Worm (Caenorhabditis elegans): Measurements from ENCODE around the gene T06E4.21.

T06E4.21 gene

ce11 chrV:9690099-9690572 is 38.7 kb downstream of the T06E4.21 start, which contains the start of gene rbx-1:
TSS of gene rbx-1 (minus strand) at chrV:9690522.
- TF ChIP-seq ceh-83 (GFP tag; optimal IDR thresholded peaks at IDR 0.05) (no peak), ces-1 (GFP tag; optimal IDR thresholded peaks at IDR 0.05) (no peak), nhr-28 (tag; optimal IDR thresholded peaks at IDR 0.05) (no peak), nhr-12 (tag; optimal IDR thresholded peaks at IDR 0.05) (no peak), ham-2 (GFP tag; optimal IDR thresholded peaks at IDR 0.05) (no peak), flh-1 (GFP tag; optimal IDR thresholded peaks at IDR 0.05) (no peak), nhr-2 (tag; optimal IDR thresholded peaks at IDR 0.05) (no peak), lin-32 (GFP tag; optimal IDR thresholded peaks at IDR 0.05) (no peak), mls-2 (tag; optimal IDR thresholded peaks at IDR 0.05) (no peak), drap-1 (GFP tag; optimal IDR thresholded peaks at IDR 0.05) (no peak), tbx-8 (GFP tag; optimal IDR thresholded peaks at IDR 0.05) (no peak), unc-39 (tag; optimal IDR thresholded peaks at IDR 0.05) (no peak), mep-1 (tag; optimal IDR thresholded peaks at IDR 0.05) (no peak), blmp-1 (tag; optimal IDR thresholded peaks at IDR 0.05) (no peak), pha-4 (tag; optimal IDR thresholded peaks at IDR 0.05) (no peak)

ce11 chrV:9690728-9691127 is 39.3 kb downstream of the T06E4.21 start:
- TF ChIP-seq ceh-39 (tag; optimal IDR thresholded peaks at IDR 0.05) (no peak), snpc-4 (tag; optimal IDR thresholded peaks at IDR 0.05) (no peak), mab-5 (tag; optimal IDR thresholded peaks at IDR 0.05) (no peak), tbx-8 (GFP tag; optimal IDR thresholded peaks at IDR 0.05) (no peak), blmp-1 (tag; optimal IDR thresholded peaks at IDR 0.05) (peak; percentile 85), mep-1 (tag; optimal IDR thresholded peaks at IDR 0.05) (peak; percentile 37), flh-1 (GFP tag; optimal IDR thresholded peaks at IDR 0.05) (no peak), lsy-2 (tag; optimal IDR thresholded peaks at IDR 0.05) (peak; percentile 90)

DNA sequence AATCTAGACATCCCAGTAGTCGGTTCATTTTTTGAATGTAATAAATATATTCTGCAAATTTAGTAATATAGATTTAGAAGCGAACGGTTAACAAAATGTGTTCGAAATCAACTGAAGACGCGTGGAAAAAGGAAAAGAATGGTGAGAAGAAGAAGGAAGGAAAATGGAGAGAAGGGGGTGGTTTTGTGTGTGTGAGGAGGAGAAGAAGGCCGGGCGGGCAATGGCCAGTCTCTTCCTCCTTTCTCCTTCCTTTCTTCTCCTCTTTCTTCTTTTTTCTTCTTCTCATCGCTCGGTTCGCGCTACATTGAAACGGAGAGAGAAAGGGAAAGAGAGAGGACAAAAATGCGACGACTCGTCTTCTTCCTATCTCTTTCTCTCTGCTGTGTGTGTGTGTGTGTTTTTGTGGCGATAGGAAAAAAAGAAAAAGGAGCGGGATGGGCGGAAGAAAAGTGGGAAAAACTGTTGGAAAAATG is 40.8 kb downstream of the T06E4.21 start, which contains the start of gene ztf-9:
Gene ztf-9 (minus strand): TSS at position 51 of the 473 bp plus-strand sequence.
- TF ChIP-seq unc-120 (tag; optimal IDR thresholded peaks at IDR 0.05; ENCODE audit: poor library complexity, severe bottlenecking) (peak; percentile 78), unc-39 (tag; optimal IDR thresholded peaks at IDR 0.05) (no peak), tbx-8 (GFP tag; optimal IDR thresholded peaks at IDR 0.05) (no peak), pha-4 (tag; optimal IDR thresholded peaks at IDR 0.05) (no peak), elt-3 (tag; optimal IDR thresholded peaks at IDR 0.05) (no peak), sptf-1 (tag; optimal IDR thresholded peaks at IDR 0.05) (peak; percentile 62), nhr-12 (tag; optimal IDR thresholded peaks at IDR 0.05) (no peak), ceh-43 (GFP tag; optimal IDR thresholded peaks at IDR 0.05) (no peak), drap-1 (GFP tag; optimal IDR thresholded peaks at IDR 0.05) (peak; percentile 54), nhr-28 (tag; optimal IDR thresholded peaks at IDR 0.05) (no peak), ceh-83 (GFP tag; optimal IDR thresholded peaks at IDR 0.05) (no peak), blmp-1 (tag; optimal IDR thresholded peaks at IDR 0.05) (peak; percentile 85), hlh-1 (tag; optimal IDR thresholded peaks at IDR 0.05) (peak; percentile 25), sem-2 (GFP tag; optimal IDR thresholded peaks at IDR 0.05) (no peak), lin-13 (tag; optimal IDR thresholded peaks at IDR 0.05) (peak; percentile 27), snpc-4 (tag; optimal IDR thresholded peaks at IDR 0.05) (no peak), lin-32 (GFP tag; optimal IDR thresholded peaks at IDR 0.05) (no peak), ham-2 (GFP tag; optimal IDR thresholded peaks at IDR 0.05) (peak; percentile 15), flh-1 (GFP tag; optimal IDR thresholded peaks at IDR 0.05) (no peak), zip-8 (tag; optimal IDR thresholded peaks at IDR 0.05) (no peak), unc-62 (GFP tag; optimal IDR thresholded peaks at IDR 0.05) (peak; percentile 16), ces-1 (GFP tag; optimal IDR thresholded peaks at IDR 0.05) (peak; percentile 17), bed-3 (GFP tag; optimal IDR thresholded peaks at IDR 0.05) (no peak), mls-2 (tag; optimal IDR thresholded peaks at IDR 0.05) (peak; percentile 59), cnd-1 (tag; optimal IDR thresholded peaks at IDR 0.05) (peak; percentile 4), elt-1 (tag; optimal IDR thresholded peaks at IDR 0.05; ENCODE audit: borderline replicate concordance, insufficient read depth) (no peak), nhr-2 (tag; optimal IDR thresholded peaks at IDR 0.05) (no peak), mep-1 (tag; optimal IDR thresholded peaks at IDR 0.05) (peak; percentile 45), M03D4.4 (tag; optimal IDR thresholded peaks at IDR 0.05) (peak; percentile 36), mab-5 (tag; optimal IDR thresholded peaks at IDR 0.05) (no peak), ztf-11 (tag; optimal IDR thresholded peaks at IDR 0.05) (no peak), nhr-76 (tag; optimal IDR thresholded peaks at IDR 0.05) (no peak), ceh-39 (tag; optimal IDR thresholded peaks at IDR 0.05) (no peak), lsy-2 (tag; optimal IDR thresholded peaks at IDR 0.05) (peak; percentile 28), nhr-237 (tag; optimal IDR thresholded peaks at IDR 0.05) (peak; percentile 10)

Data from whole organism, mixed stage, embryonic.